Worm (Caenorhabditis elegans): ENCODE measurements around the gene ints-13.

DNA sequence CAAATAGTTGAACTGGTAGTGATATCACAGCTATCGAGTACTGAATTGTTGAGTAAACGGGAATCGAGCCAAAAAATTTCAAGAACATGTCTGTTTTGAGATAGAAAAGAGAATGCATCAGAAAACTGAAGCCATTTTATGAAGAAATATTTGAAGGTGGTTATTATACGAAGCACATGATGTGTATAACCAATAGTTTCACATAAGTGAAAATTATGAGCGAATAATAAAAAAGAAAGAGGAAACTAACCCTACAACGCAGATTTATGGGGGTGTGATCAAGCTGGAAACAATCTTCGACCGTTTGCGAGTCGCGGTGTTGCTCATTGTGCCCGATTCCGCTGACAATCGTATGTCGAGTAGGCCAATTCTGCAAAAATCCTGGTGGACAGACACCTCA, 36.0 kb upstream of the ints-13 start, which contains the start of gene srh-282:
- TF ChIP-seq him-1 (tag; optimal IDR thresholded peaks at IDR 0.05) (no peak), W03F9.2 (tag; optimal IDR thresholded peaks at IDR 0.05) (no peak)
